Worm (Caenorhabditis elegans) whole organism, L1 larva: ENCODE data around the gene ZK1240.11.

Source experiments
- C04F5.9 ChIP-seq: sonication (generic microtip); optimal IDR thresholded peaks from 2 replicates; lab custom pipeline; 2016; ENCODE audit warnings: missing genetic modification characterization, missing compliant biosample characterization
- C34B4.2 ChIP-seq: sonication (generic microtip); optimal IDR thresholded peaks from 2 replicates; lab custom pipeline; 2017; ENCODE audit warnings: mild to moderate bottlenecking, missing genetic modification characterization, missing compliant biosample characterization
- Y116A8C.19 ChIP-seq: sonication (generic microtip); optimal IDR thresholded peaks from 2 replicates; lab custom pipeline; 2016; ENCODE audit warnings: missing compliant biosample characterization, missing genetic modification characterization, borderline replicate concordance
- alr-1 ChIP-seq: fragments of 200-800 bp; sonication (Bioruptor generic); optimal IDR thresholded peaks from 2 replicates; lab custom pipeline; 2018; ENCODE audit warnings: borderline replicate concordance, mild to moderate bottlenecking, missing genetic modification characterization, missing compliant biosample characterization
- aly-2 ChIP-seq: fragments of 150-350 bp; optimal IDR thresholded peaks from 2 replicates; lab custom pipeline; 2014; ENCODE audit warnings: missing biosample characterization, missing genetic modification characterization
- ceh-63 ChIP-seq: fragments of 200-800 bp; sonication (Bioruptor generic); optimal IDR thresholded peaks from 2 replicates; lab custom pipeline; 2018; ENCODE audit warnings: mild to moderate bottlenecking, missing genetic modification characterization, missing compliant biosample characterization
- ceh-8 ChIP-seq: fragments of 200-800 bp; sonication (Bioruptor generic); optimal IDR thresholded peaks from 2 replicates; lab custom pipeline; 2018; ENCODE audit warnings: mild to moderate bottlenecking, missing genetic modification characterization, moderate library complexity, missing compliant biosample characterization
- ceh-90 ChIP-seq: sonication (generic microtip); optimal IDR thresholded peaks from 2 replicates; lab custom pipeline; 2016; ENCODE audit warnings: missing genetic modification characterization, missing compliant biosample characterization
- dpl-1 ChIP-seq, 3 experiments: fragments of 150-350 bp in 2 of 3; sonication (generic microtip) in 1 of 3; optimal IDR thresholded peaks; 2 replicates each; lab custom pipeline; 2014 to 2017; ENCODE audit warnings: missing biosample characterization in 3 of 3, missing genetic modification characterization in 3 of 3, missing genetic modification reagents in 3 of 3
- dsc-1 ChIP-seq: sonication (generic microtip); optimal IDR thresholded peaks from 2 replicates; lab custom pipeline; 2016; ENCODE audit warnings: mild to moderate bottlenecking, missing genetic modification characterization, missing compliant biosample characterization
- efl-1 ChIP-seq, 4 experiments: fragments of 150-350 bp; optimal IDR thresholded peaks in 3 of 4; peaks in 1 of 4; 1 replicate in 1 of 4; 2 replicates in 3 of 4; lab custom pipeline; 2014; ENCODE audit warnings: missing biosample characterization in 2 of 4, missing genetic modification characterization in 2 of 4, missing genetic modification reagents in 2 of 4
- efl-3 ChIP-seq: fragments of 200-800 bp; sonication (Bioruptor generic); optimal IDR thresholded peaks from 2 replicates; lab custom pipeline; 2018; ENCODE audit warnings: mild to moderate bottlenecking, missing genetic modification characterization, missing compliant biosample characterization
- elt-2 ChIP-seq: sonication (generic microtip); optimal IDR thresholded peaks from 2 replicates; lab custom pipeline; 2016; ENCODE audit warnings: missing genetic modification characterization, mild to moderate bottlenecking, inconsistent platforms, missing compliant biosample characterization, missing genetic modification reagents
- ets-5 ChIP-seq: fragments of 200-800 bp; sonication (Bioruptor generic); IDR thresholded peaks from 2 replicates; pipeline ENCODE4 v1.3.6; 2022; ENCODE audit warnings: missing genetic modification characterization, missing compliant biosample characterization
- fkh-10 ChIP-seq: sonication (generic microtip); optimal IDR thresholded peaks from 2 replicates; lab custom pipeline; 2017; ENCODE audit warnings: missing biosample characterization, missing genetic modification reagents, missing genetic modification characterization
- fkh-8 ChIP-seq: sonication (generic microtip); optimal IDR thresholded peaks from 2 replicates; lab custom pipeline; 2016; ENCODE audit warnings: mild to moderate bottlenecking, missing genetic modification characterization, missing compliant biosample characterization
- grh-1 ChIP-seq: fragments of 200-800 bp; sonication (Bioruptor generic); IDR thresholded peaks from 2 replicates; pipeline ENCODE4 v1.3.6; 2022; ENCODE audit warnings: missing genetic modification reagents, missing genetic modification characterization, missing compliant biosample characterization
- hlh-4 ChIP-seq: sonication (generic microtip); optimal IDR thresholded peaks from 2 replicates; lab custom pipeline; 2016; ENCODE audit warnings: mild to moderate bottlenecking, missing genetic modification characterization, missing compliant biosample characterization
- irx-1 ChIP-seq: sonication (generic microtip); optimal IDR thresholded peaks from 2 replicates; lab custom pipeline; 2016; ENCODE audit warnings: missing genetic modification characterization, missing compliant biosample characterization
- isw-1 ChIP-seq: fragments of 200-800 bp; sonication (Bioruptor generic); IDR thresholded peaks from 2 replicates; pipeline ENCODE4 v1.3.6; 2022; ENCODE audit warnings: missing genetic modification characterization, missing compliant biosample characterization
- jun-1 ChIP-seq: fragments of 150-350 bp; optimal IDR thresholded peaks from 2 replicates; lab custom pipeline; 2014; ENCODE audit warnings: missing biosample characterization, missing genetic modification reagents, missing genetic modification characterization
- lin-13 ChIP-seq: fragments of 150-350 bp; optimal IDR thresholded peaks from 2 replicates; lab custom pipeline; 2014; ENCODE audit warnings: missing biosample characterization, missing genetic modification reagents, missing genetic modification characterization
- lin-14 ChIP-seq: fragments of 200-800 bp; sonication (Bioruptor generic); optimal IDR thresholded peaks from 2 replicates; lab custom pipeline; 2018; ENCODE audit warnings: mild to moderate bottlenecking, missing genetic modification characterization, moderate library complexity, missing compliant biosample characterization
- lin-35 ChIP-seq, 2 experiments: fragments of 150-350 bp; optimal IDR thresholded peaks; 2 replicates each; lab custom pipeline; 2014; ENCODE audit warnings: missing biosample characterization in 2 of 2, missing genetic modification characterization in 2 of 2, missing genetic modification reagents in 2 of 2
- lsy-2 ChIP-seq, 2 experiments: fragments of 150-350 bp; optimal IDR thresholded peaks; 2 replicates each; lab custom pipeline; 2014; ENCODE audit warnings: missing biosample characterization in 2 of 2, missing genetic modification characterization in 2 of 2
- nhr-19 ChIP-seq: fragments of 200-800 bp; sonication (Bioruptor generic); conservative IDR thresholded peaks from 2 replicates; pipeline ENCODE4 v1.3.6; 2022; ENCODE audit warnings: missing genetic modification characterization, missing compliant biosample characterization
- nhr-20 ChIP-seq: sonication (generic microtip); optimal IDR thresholded peaks from 2 replicates; lab custom pipeline; 2016; ENCODE audit warnings: mild to moderate bottlenecking, missing genetic modification characterization, missing compliant biosample characterization
- nhr-47 ChIP-seq: sonication (generic microtip); optimal IDR thresholded peaks from 2 replicates; lab custom pipeline; 2016; ENCODE audit warnings: mild to moderate bottlenecking, missing genetic modification characterization, moderate library complexity, missing compliant biosample characterization
- nhr-71 ChIP-seq: sonication (generic microtip); optimal IDR thresholded peaks from 2 replicates; lab custom pipeline; 2016; ENCODE audit warnings: mild to moderate bottlenecking, missing genetic modification characterization, moderate library complexity, missing compliant biosample characterization
- rnt-1 ChIP-seq: sonication (generic microtip); optimal IDR thresholded peaks from 2 replicates; lab custom pipeline; 2016; ENCODE audit warnings: mild to moderate bottlenecking, missing genetic modification characterization, moderate library complexity, missing compliant biosample characterization
- skn-1 ChIP-seq: fragments of 150-350 bp; optimal IDR thresholded peaks from 2 replicates; lab custom pipeline; 2014; ENCODE audit warnings: missing biosample characterization, missing genetic modification characterization
- snpc-4 ChIP-seq: fragments of 150-350 bp; optimal IDR thresholded peaks from 2 replicates; lab custom pipeline; 2014; ENCODE audit warnings: missing biosample characterization, missing genetic modification characterization
- sup-37 ChIP-seq: fragments of 200-800 bp; sonication (Bioruptor generic); optimal IDR thresholded peaks from 2 replicates; lab custom pipeline; 2018; ENCODE audit warnings: mild to moderate bottlenecking, missing genetic modification characterization, missing compliant biosample characterization
- swsn-7 ChIP-seq: sonication (generic microtip); optimal IDR thresholded peaks from 2 replicates; lab custom pipeline; 2016; ENCODE audit warnings: missing genetic modification characterization, missing compliant biosample characterization
- tbx-2 ChIP-seq: sonication (generic microtip); optimal IDR thresholded peaks from 2 replicates; lab custom pipeline; 2016; ENCODE audit warnings: missing genetic modification characterization, missing compliant biosample characterization
- unc-62 ChIP-seq: fragments of 150-350 bp; optimal IDR thresholded peaks from 2 replicates; lab custom pipeline; 2014; ENCODE audit warnings: missing biosample characterization, missing genetic modification reagents, missing genetic modification characterization
- unc-98 ChIP-seq: fragments of 200-800 bp; sonication (Bioruptor generic); IDR thresholded peaks from 2 replicates; pipeline ENCODE4 v1.3.6; 2022; ENCODE audit warnings: missing genetic modification characterization, missing compliant biosample characterization
- ztf-4 ChIP-seq: fragments of 150-350 bp; optimal IDR thresholded peaks from 2 replicates; lab custom pipeline; 2014; ENCODE audit warnings: missing biosample characterization, missing genetic modification characterization

ZK1240.11 gene

ce11 chrII:2328963-2329442 lies 3.9 kb downstream of the ZK1240.11 start, which contains the start of the genes ZK1240.8 and ZK1240.1:
Gene ZK1240.8, minus strand, starts transcription at chrII:2329063.
Gene ZK1240.1, plus strand, starts transcription at chrII:2329392.
- TF ChIP-seq hlh-4 (tag; lab: Kevin White, UChicago) (no peak), elt-2 (tag; lab: Kevin White, UChicago) (peak; percentile 5), ceh-90 (no peak), irx-1 (tag; lab: Kevin White, UChicago) (no peak), efl-3 (GFP tag; lab: Kevin White, UChicago) (no peak)

DNA sequence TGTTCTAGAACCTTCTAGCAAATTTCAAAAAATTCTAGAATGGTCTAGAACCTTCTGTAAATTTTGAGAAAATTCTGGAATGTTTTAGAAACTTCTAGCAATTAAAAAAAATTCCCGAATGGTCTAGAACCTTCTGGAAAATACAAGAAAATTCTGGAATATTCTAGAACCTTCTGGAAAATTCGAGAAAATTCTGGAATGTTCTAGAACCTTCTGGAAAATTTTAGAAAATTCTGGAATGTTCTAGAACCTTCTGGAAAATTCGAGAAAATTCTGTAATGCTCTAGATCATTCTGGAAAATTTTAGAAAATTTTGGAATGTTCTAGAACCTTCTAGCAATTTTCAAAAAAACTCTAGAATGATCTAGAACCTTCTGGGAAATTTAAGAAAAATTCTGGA lies 5.4 kb downstream of the ZK1240.11 start:
- no peak for TF ChIP-seq ceh-63
- no peak for TF ChIP-seq efl-1 (optimal IDR thresholded peaks at IDR 0.05; lab: Kevin White, UChicago)
- no peak for TF ChIP-seq efl-1 (GFP tag; optimal IDR thresholded peaks at IDR 0.05 in 1 of 2; lab: Kevin White, UChicago)
- TF ChIP-seq efl-3 (GFP tag; lab: Kevin White, UChicago), result no peak
- TF ChIP-seq ets-5, result no peak
- no peak for TF ChIP-seq ceh-8 (GFP tag; lab: Kevin White, UChicago)

- TF ChIP-seq ztf-4 (no peak), tbx-2 (tag; lab: Kevin White, UChicago) (no peak), efl-1 (optimal IDR thresholded peaks at IDR 0.05; lab: Kevin White, UChicago) (no peak), efl-1 (GFP tag; optimal IDR thresholded peaks at IDR 0.05 in 1 of 2; lab: Kevin White, UChicago) (no peak), grh-1 (GFP tag; lab: Robert Waterston, UW) (no peak), efl-3 (GFP tag; lab: Kevin White, UChicago) (no peak), sup-37 (GFP tag; lab: Kevin White, UChicago) (no peak), unc-62 (GFP tag; lab: Kevin White, UChicago) (no peak), Y116A8C.19 (no peak), snpc-4 (no peak), dsc-1 (no peak), isw-1 (no peak), skn-1 (tag; lab: Kevin White, UChicago) (no peak)
Measured at ce11 chrII:2332220-2332619, 7.2 kb downstream of the ZK1240.11 start, which contains the start of gene F43C11.8. Gene F43C11.8, plus strand, starts transcription at chrII:2332520.

DNA sequence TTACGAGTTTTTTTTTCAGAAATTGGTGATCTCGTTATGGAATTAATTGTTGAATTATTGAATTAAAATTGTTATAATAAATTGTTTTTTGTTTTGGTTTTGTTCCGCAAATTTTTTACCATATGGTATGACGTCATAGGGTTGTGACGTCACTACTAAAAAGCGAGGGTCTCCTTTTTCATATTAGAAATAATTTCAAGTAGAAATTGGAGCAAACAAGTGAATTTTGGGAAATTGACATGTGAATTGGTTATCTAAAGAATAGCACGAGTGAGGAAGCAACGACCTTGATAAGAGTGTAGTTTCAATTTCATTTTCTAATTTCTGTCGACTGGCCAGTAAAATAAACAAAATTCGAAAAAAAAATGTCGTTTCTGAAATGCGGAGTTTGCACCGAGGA lies 10.5 kb downstream of the ZK1240.11 start, which contains the start of gene F43C11.7:
TSS of gene F43C11.7 (plus strand) at position 326 of the 400 bp plus-strand sequence.
- no peak for TF ChIP-seq tbx-2 (tag; lab: Kevin White, UChicago)
- no peak for TF ChIP-seq swsn-7 (tag; lab: Kevin White, UChicago)
- peak; percentile 9 for TF ChIP-seq nhr-71
- no peak for TF ChIP-seq aly-2 (tag; lab: Kevin White, UChicago)
- peak; percentile 73 for TF ChIP-seq elt-2 (tag; lab: Kevin White, UChicago)
- TF ChIP-seq lin-14 (GFP tag; lab: Kevin White, UChicago), result no peak
- no peak for TF ChIP-seq C04F5.9 (tag; lab: Kevin White, UChicago)
- TF ChIP-seq C34B4.2, result no peak
- no peak for TF ChIP-seq ztf-4
- TF ChIP-seq fkh-8 (tag; lab: Kevin White, UChicago), result no peak
- no peak for TF ChIP-seq efl-1 (optimal IDR thresholded peaks at IDR 0.05; lab: Kevin White, UChicago)
- TF ChIP-seq efl-1 (GFP tag; optimal IDR thresholded peaks at IDR 0.05 in 1 of 2; lab: Kevin White, UChicago), result peak in 1 of 2 experiments; percentile 71
- TF ChIP-seq ceh-90, result no peak
- TF ChIP-seq lin-35 (GFP tag; optimal IDR thresholded peaks at IDR 0.05; lab: Kevin White, UChicago), result peak in 1 of 2 experiments; percentile 20
- TF ChIP-seq nhr-20 (tag; lab: Kevin White, UChicago), result peak; percentile 30
- no peak for TF ChIP-seq jun-1 (tag; lab: Kevin White, UChicago)
- TF ChIP-seq nhr-47, result no peak
- no peak for TF ChIP-seq fkh-10
- no peak for TF ChIP-seq unc-98 (GFP tag; lab: Robert Waterston, UW)
- no peak for TF ChIP-seq lsy-2 (tag; optimal IDR thresholded peaks at IDR 0.05; lab: Kevin White, UChicago)
- TF ChIP-seq rnt-1 (tag; lab: Kevin White, UChicago), result no peak
- no peak for TF ChIP-seq lin-13 (GFP tag; lab: Kevin White, UChicago)
- no peak for TF ChIP-seq nhr-19 (GFP tag; lab: Robert Waterston, UW)
- TF ChIP-seq irx-1 (tag; lab: Kevin White, UChicago), result no peak
- TF ChIP-seq ets-5, result no peak
- TF ChIP-seq dpl-1 (GFP tag; optimal IDR thresholded peaks at IDR 0.05; lab: Kevin White, UChicago), result no peak
- TF ChIP-seq alr-1 (tag; lab: Kevin White, UChicago), result no peak
